Fruit fly (Drosophila melanogaster) ovary, adult (tissue): ENCODE results near the gene MKP-4.

Source experiments
- CG17801 ChIP-seq: fragments of 200-800 bp; optimal IDR thresholded peaks from 2 replicates; lab custom pipeline; 2019; ENCODE audit warnings: missing biosample characterization, mild to moderate bottlenecking, missing genetic modification characterization, moderate library complexity; ENCODE audit not compliant: partially characterized antibody

The MKP-4 gene

DNA sequence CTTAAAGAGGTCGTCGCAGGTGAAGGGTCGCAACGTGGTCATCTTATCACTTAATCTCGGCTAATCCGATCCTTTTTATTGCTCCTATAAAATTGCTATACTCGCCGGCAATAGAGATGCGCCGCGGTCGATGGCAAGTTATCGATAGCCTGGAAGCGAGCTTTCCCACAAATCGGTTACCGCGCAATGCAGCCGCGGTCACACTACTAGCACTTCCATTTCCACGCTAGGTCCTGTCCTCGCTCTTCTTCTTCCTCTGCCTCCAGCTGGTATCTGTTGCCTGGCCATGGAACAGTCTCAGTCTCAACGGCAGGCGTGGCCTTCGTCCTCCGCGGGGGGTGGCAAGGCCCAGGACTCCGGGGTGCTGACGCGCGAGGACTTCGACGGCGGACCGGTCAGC lies at the start of gene MKP-4, which contains the start of gene Naa20A:
Gene MKP-4, plus strand, starts transcription at position 191 of the 400 bp plus-strand sequence.
Gene Naa20A, minus strand, starts transcription at position 151 of the 400 bp plus-strand sequence.
- no peak for TF ChIP-seq CG17801 (GFP tag; lab: Kevin White, UChicago)

DNA sequence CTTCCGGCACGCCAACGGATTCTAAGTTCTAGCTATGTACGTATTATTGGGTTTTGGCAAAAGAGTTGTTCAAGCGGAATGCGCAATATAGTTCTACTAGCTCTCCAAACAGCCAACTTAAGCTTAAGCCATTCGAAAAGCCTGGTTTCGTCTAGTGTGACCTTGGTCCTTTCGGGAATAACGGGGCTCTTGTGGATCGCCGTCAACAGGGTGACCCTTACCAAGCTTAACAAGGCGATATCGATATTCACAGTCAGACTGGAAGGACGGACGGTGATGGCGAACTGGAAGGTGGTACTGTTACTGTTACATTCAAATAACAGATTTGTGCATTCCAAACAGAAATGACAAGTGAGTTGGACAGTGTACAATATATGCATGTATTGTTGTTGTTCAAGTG lies 49.2 kb upstream of the MKP-4 start:
- TF ChIP-seq CG17801 (GFP tag; lab: Kevin White, UChicago) = no peak

DNA sequence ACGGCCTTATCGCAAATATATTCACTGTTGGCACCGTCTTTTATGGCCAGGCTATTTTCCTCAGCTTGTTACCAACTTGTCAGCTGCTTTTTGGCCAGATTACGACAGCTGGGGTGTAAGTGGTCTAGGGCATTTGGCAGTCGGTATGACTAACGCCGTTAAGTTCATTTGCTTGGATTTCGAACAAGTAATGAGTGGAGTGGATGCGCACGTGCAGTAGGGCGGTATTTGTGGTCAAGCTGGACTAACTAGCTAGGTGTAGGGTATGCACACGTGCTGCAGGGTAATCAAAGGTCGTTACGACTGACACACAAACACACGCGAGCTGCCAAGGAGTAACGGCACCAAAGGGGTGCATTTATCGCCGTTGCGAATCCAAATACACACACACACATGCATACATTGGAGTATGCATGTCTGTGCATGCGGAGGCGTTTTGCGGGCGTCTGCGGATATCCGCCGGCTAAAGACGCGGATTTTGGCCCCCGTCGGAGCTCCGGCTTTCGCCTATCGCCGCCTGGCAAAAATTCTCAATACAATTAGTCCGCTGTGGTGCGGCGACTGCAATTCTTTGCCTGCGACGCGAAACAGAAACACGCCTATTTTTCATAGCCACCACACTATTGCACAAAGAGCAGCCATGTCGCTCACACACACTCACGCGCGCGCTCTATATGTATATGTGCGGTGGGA lies 44.8 kb upstream of the MKP-4 start:
- peak; percentile 28 for TF ChIP-seq CG17801 (GFP tag; lab: Kevin White, UChicago)

DNA sequence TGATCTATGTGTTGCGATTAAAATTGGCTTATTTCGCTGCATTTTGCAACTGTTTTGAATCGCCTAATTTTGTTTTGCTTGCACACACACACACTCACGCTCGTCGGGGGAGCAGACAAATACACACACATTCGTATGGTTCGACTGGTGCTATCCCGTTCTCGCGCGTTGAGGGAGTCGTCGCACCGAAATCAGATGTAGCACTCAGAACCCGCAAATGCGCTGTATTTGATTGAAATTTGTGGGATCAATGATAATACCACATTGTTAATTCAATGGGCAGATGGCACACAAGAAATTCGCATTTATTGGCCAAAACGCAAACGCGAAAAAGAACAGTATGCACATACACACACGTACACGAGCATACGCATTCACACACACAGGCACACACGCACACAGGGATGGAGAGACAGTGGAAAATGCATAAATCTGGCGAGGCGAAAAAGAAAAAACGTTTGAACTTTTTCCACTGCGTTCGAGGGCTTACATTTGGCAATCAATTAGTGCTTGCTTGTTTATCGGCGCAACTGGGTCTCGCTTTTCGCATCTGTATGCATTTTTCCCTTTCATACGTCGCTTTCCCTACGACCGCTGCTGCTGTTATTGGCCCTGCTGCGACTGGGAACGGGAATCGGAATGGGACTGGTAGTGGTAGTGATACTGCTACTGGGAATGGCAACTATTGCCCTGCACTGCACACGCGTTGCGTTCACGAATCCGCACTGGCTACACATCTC lies 43.8 kb upstream of the MKP-4 start:
- peak; percentile 31 for TF ChIP-seq CG17801 (GFP tag; lab: Kevin White, UChicago)

DNA sequence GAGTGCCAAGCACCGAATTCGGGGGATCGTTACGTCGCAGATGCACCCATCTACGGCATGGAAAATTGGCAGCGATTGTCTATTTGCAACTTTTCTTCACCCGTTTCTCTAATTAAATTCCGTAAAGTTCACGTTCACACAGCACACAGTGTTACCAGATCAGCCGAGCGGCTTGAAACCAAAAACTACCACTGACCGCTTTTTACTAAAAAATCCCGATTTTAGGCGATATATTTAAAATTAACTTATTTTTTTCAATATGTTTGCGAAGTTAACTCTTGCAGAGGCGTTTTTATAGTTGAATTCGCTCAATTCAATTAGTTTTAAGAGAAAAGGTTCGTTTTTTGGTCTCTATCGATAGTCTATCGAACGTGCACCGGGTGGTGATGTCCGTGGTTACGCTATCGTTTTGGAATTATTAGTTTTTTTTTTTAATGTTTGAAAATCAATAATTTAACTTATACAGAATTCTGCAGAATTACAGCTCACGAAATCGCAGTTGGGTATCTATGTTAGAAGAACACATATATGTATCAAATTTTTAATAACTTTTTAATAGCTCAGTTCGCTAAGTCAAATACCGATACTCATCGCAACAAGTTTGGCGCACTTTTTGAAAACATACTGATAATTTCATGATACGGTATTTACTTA lies 43.1 kb upstream of the MKP-4 start, which contains the start of gene Tao:
Gene Tao, minus strand, starts transcription at position 153 of the 654 bp plus-strand sequence.
- TF ChIP-seq CG17801 (GFP tag; lab: Kevin White, UChicago) = no peak

DNA sequence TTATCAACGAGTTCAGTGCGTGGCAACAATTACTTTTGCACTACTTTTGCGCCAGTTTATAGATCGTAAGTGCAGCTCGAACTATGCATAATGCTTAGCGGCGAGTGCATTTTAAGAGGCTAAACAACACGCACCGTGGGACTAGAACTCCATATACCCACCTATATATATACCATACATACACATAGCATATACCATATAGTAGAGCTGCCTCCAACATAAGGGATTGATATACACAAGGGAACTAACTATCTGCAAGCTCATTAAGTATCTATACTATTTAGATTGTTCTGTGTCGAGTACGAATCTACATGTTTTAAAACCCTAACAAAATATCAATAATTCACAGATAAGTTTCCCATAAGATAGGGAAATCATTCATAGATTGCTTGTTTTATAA lies 41.0 kb upstream of the MKP-4 start, which contains the start of gene CG14218:
Gene CG14218, minus strand, starts transcription at position 101 of the 400 bp plus-strand sequence.
- no peak for TF ChIP-seq CG17801 (GFP tag; lab: Kevin White, UChicago)

DNA sequence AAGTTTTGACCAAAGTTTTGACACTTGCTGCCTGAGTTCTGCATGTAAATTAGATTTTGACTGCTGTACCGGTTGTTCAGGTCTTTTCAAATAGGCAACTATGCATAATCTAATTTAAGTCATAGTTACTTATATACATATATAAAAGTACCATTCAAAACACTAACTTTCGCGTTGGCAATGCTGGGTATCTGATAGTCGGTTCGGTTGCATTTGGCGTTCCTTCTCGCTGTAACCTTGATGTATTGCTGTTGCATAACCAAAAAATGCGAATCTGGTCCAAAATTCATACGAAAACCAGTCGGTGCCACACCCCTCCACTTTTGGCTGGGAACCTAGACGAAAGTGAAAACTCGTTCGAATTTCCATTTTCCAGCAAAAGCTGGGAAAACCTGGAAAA lies 40.2 kb upstream of the MKP-4 start:
- TF ChIP-seq CG17801 (GFP tag; lab: Kevin White, UChicago) = no peak

DNA sequence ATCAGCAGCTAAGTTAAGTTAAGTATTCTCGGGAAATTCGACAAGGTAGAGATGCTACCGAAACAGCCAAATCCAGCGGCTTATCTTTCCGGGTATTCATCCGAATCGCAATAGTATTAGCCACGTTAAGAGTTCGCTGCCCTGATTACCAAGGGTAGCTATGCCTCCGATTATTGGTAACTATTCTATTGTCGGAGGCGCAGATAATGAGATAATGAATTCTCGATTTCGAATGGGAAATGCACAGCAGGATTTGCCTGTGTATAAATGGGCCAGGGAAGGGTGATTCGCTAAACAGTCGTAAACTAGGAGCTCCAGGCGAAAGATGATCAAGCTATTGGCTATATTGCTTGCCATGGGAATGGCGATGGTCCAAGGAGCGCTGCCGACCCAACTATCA lies 39.6 kb upstream of the MKP-4 start, which contains the start of gene CG14204:
Gene CG14204, plus strand, starts transcription at position 301 of the 400 bp plus-strand sequence.
- TF ChIP-seq CG17801 (GFP tag; lab: Kevin White, UChicago) = no peak

DNA sequence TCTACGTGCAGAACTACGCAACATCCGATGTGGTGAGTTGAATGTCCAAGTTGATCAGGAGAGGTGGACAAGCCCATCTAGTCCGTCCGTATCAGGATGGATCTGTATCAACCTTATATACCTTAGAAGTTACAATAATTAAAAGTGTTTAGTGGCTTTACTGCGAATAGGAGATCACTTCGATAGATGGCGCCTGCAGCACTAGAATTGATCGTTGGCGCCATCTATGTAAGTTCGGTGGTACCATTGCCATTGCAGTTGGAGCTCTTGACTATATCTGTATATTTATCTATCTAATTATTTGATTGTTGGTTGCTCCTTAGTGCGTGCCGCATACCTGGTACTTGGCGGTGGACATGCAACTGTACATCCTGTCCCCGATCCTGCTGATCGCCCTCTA lies 37.8 kb upstream of the MKP-4 start:
- no peak for TF ChIP-seq CG17801 (GFP tag; lab: Kevin White, UChicago)

DNA sequence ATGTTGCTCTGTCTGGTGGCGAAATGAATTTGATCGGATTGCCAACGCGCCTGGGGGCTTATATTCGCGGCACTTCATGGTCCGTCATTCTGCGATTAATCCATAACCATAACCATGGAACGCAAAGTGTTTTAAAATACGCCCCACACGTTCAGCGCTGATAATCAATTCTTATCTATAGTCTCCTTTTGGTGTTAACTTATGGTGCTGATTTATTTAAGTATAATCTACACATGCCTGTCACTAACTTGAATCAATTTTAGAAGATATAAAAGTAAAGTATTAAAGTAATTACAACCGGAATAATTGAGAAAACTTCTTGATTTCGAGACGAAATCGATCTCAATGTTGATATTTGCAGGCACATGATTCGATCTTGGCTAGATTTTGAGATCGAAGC lies 32.8 kb upstream of the MKP-4 start, which contains the start of gene CG14219:
Gene CG14219, minus strand, starts transcription at position 101 of the 400 bp plus-strand sequence.
- TF ChIP-seq CG17801 (GFP tag; lab: Kevin White, UChicago) = no peak

DNA sequence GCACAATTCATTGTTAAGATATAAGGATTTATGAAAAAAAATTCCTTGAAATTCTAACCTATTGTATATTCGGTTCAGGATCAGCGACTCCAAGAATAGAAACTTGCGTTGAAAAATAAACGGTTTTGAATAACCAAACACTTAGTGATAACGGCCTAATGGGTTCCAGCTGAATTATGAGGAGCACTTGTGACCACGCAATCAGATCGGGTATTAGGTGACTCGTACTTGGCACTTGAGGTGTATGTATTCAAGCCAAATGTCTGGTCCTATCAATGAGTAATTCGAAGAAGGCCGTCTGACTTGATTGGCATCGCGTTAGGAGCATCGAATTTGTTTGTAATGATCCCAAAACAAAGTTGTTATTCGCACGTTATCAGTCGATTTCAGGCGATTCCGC lies 32.3 kb upstream of the MKP-4 start:
- no peak for TF ChIP-seq CG17801 (GFP tag; lab: Kevin White, UChicago)

DNA sequence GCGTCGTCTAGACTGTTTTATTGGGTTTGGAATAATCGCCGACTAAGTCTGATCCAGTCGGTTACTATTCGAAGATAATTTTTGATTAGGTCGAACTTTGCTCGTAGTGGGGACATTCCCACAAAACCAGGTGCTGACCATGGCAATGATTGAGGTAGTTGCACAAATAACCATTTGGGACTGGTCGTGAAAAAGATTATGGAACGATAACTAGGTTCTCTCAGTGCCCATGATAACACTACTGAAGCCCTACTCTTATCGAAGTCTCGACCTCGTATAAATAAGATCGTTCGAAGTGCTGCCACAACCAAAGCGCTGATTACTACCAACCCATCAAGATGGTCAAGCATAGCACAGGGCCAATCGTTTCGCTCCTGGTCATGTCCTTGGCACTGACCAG lies 30.6 kb upstream of the MKP-4 start, which contains the start of gene CG14205:
Gene CG14205, plus strand, starts transcription at position 301 of the 400 bp plus-strand sequence.
- no peak for TF ChIP-seq CG17801 (GFP tag; lab: Kevin White, UChicago)

DNA sequence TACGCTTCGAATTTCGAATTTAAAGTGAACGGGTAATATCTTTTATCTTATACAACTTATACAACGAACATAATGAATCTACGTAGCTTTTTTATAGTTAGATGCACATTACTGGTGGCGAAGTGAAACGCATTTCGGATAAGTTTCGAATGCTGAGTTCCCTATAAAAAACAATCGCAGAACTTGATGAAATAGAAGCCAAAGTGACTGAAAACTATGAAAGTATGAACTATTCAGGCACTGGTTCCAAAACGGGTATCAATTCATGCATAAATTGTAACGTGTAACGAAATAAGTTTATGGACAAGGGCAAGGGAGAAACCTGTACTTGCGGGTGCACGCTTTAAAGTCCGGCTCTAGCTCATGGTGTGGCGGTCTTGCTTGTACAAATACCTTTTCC lies 27.1 kb upstream of the MKP-4 start:
- no peak for TF ChIP-seq CG17801 (GFP tag; lab: Kevin White, UChicago)

DNA sequence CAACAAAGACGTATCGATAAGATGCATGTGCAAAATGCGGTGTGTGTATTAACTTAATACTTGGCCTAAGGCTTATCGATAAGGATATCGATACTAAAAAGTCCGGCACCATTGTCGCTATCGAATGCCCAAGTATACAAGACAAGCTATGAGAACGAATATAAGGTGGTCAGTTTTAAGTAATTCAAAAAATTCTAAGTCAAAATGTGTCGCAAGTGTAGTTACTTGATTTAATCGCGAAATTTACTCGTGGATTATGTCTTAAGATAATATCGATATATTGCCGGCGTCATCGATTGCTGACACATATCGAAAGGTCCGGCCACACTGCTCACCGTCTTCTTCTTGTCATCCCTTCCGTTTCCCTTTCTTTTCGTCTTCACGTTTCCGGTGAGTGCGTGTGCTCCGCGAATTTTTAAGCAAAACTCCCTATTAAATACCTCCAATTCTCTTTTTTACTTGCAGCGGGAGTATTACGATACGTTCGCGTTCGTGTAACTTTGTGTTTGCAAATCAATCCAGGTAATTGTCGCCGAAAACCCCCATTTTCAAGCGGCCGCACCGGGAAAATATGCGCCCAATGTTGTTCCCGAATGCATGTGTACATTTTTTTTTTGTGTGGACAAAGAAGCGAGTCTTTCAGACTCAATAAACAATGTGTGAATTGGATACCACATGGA lies 25.1 kb upstream of the MKP-4 start, which contains the start of gene RpS10b:
Gene RpS10b, plus strand, starts transcription at position 348 of the 680 bp plus-strand sequence.
- peak; percentile 91 for TF ChIP-seq CG17801 (GFP tag; lab: Kevin White, UChicago)
